Worm (Caenorhabditis elegans) whole organism, L4 larva: ENCODE data around the gene pxl-1.

Experiments
- F10B5.3 ChIP-seq: sonication (generic microtip); optimal IDR thresholded peaks from 2 replicates; lab custom pipeline; 2016; ENCODE audit warnings: mild to moderate bottlenecking, missing genetic modification characterization, missing compliant biosample characterization
- F26F4.8 ChIP-seq: fragments of 200-800 bp; sonication (Bioruptor generic); conservative IDR thresholded peaks from 2 replicates; pipeline ENCODE4 v1.3.6; 2022; ENCODE audit warnings: missing genetic modification characterization, missing compliant biosample characterization
- F44E2.7 ChIP-seq: fragments of 200-800 bp; sonication (Bioruptor generic); IDR thresholded peaks from 2 replicates; pipeline ENCODE4 v2.1.2; 2022; ENCODE audit warnings: missing genetic modification characterization, missing compliant biosample characterization
- F49E8.2 ChIP-seq: sonication (generic microtip); optimal IDR thresholded peaks from 2 replicates; lab custom pipeline; 2016; ENCODE audit warnings: missing compliant biosample characterization, mild to moderate bottlenecking, missing genetic modification characterization, borderline replicate concordance
- T20F7.1 ChIP-seq: fragments of 200-800 bp; sonication (Bioruptor generic); optimal IDR thresholded peaks from 2 replicates; lab custom pipeline; 2018; ENCODE audit warnings: mild to moderate bottlenecking, missing genetic modification characterization, missing compliant biosample characterization
- Y48G9A.11 ChIP-seq: fragments of 200-800 bp; sonication (Bioruptor generic); IDR thresholded peaks from 2 replicates; pipeline ENCODE4 v1.3.6; 2022; ENCODE audit warnings: missing genetic modification reagents, missing genetic modification characterization, missing compliant biosample characterization
- ZK546.5 ChIP-seq, 2 experiments: sonication (generic microtip); optimal IDR thresholded peaks; 2 replicates each; lab custom pipeline; 2017; ENCODE audit warnings: missing biosample characterization in 2 of 2, missing genetic modification characterization in 2 of 2
- ama-1 ChIP-seq: fragments of 150-350 bp; optimal IDR thresholded peaks from 2 replicates; lab custom pipeline; 2014; ENCODE audit warnings: inconsistent platforms, mixed read lengths
- arid-1 ChIP-seq: fragments of 200-800 bp; sonication (Bioruptor generic); conservative IDR thresholded peaks from 2 replicates; pipeline ENCODE4 v1.3.6; 2022; ENCODE audit warnings: missing genetic modification reagents, missing genetic modification characterization, missing compliant biosample characterization
- ceh-28 ChIP-seq: fragments of 150-350 bp; optimal IDR thresholded peaks from 2 replicates; lab custom pipeline; 2014; ENCODE audit warnings: missing biosample characterization, missing genetic modification reagents, missing genetic modification characterization
- ceh-82 ChIP-seq: sonication (generic microtip); optimal IDR thresholded peaks from 2 replicates; lab custom pipeline; 2017; ENCODE audit warnings: missing biosample characterization, missing genetic modification characterization
- daf-12 ChIP-seq: fragments of 150-350 bp; optimal IDR thresholded peaks from 2 replicates; lab custom pipeline; 2014; ENCODE audit warnings: missing biosample characterization, missing genetic modification reagents, missing genetic modification characterization
- dmd-6 ChIP-seq: fragments of 200-800 bp; sonication (Bioruptor generic); IDR thresholded peaks from 2 replicates; pipeline ENCODE4 v1.3.6; 2022; ENCODE audit warnings: missing genetic modification reagents, missing genetic modification characterization, missing compliant biosample characterization
- dpl-1 ChIP-seq: fragments of 150-350 bp; optimal IDR thresholded peaks from 2 replicates; lab custom pipeline; 2014; ENCODE audit warnings: missing biosample characterization, missing genetic modification reagents, missing genetic modification characterization
- fos-1 ChIP-seq: fragments of 150-350 bp; optimal IDR thresholded peaks from 2 replicates; lab custom pipeline; 2014; ENCODE audit warnings: missing biosample characterization, missing genetic modification characterization
- hif-1 ChIP-seq, 2 experiments: sonication (generic microtip); optimal IDR thresholded peaks; 2 replicates each; lab custom pipeline; 2016 to 2017; ENCODE audit warnings: missing compliant biosample characterization in 2 of 2, missing genetic modification characterization in 2 of 2, missing genetic modification reagents in 2 of 2, missing genotype in 2 of 2, mild to moderate bottlenecking in 1 of 2
- hlh-11 ChIP-seq: fragments of 200-800 bp; sonication (Bioruptor generic); optimal IDR thresholded peaks from 2 replicates; lab custom pipeline; 2018; ENCODE audit warnings: mild to moderate bottlenecking, missing genetic modification characterization, missing compliant biosample characterization
- hlh-30 ChIP-seq: sonication (generic microtip); optimal IDR thresholded peaks from 2 replicates; lab custom pipeline; 2017; ENCODE audit warnings: antibody characterized with exemption, mild to moderate bottlenecking, missing genetic modification characterization, missing compliant biosample characterization; ENCODE audit not compliant: insufficient read depth
- hmg-1.1 ChIP-seq: fragments of 200-800 bp; sonication (Bioruptor generic); IDR thresholded peaks from 2 replicates; pipeline ENCODE4 v1.3.6; 2022; ENCODE audit warnings: missing genetic modification reagents, missing genetic modification characterization, missing compliant biosample characterization
- lim-7 ChIP-seq: fragments of 200-800 bp; sonication (Bioruptor generic); IDR thresholded peaks from 2 replicates; pipeline ENCODE4 v1.3.6; 2022; ENCODE audit warnings: missing genetic modification characterization, missing compliant biosample characterization
- lin-29 ChIP-seq: fragments of 200-800 bp; sonication (Bioruptor generic); IDR thresholded peaks from 2 replicates; pipeline ENCODE4 v1.3.6; 2022; ENCODE audit warnings: missing genetic modification reagents, missing genetic modification characterization, missing compliant biosample characterization
- madf-9 ChIP-seq: fragments of 200-800 bp; sonication (Bioruptor generic); conservative IDR thresholded peaks from 2 replicates; pipeline ENCODE4 v1.3.6; 2022; ENCODE audit warnings: missing genetic modification reagents, missing genetic modification characterization, missing compliant biosample characterization
- nhr-102 ChIP-seq: sonication (generic microtip); optimal IDR thresholded peaks from 2 replicates; lab custom pipeline; 2016; ENCODE audit warnings: mild to moderate bottlenecking, missing genetic modification characterization, moderate library complexity, missing compliant biosample characterization
- nhr-25 ChIP-seq: sonication (generic microtip); optimal IDR thresholded peaks from 2 replicates; lab custom pipeline; 2017; ENCODE audit warnings: missing genetic modification characterization, mild to moderate bottlenecking, missing compliant biosample characterization, antibody characterized with exemption, moderate library complexity, borderline replicate concordance; ENCODE audit not compliant: insufficient read depth
- nhr-28 ChIP-seq: fragments of 150-350 bp; optimal IDR thresholded peaks from 2 replicates; lab custom pipeline; 2014; ENCODE audit warnings: missing biosample characterization, missing genetic modification characterization
- nhr-42 ChIP-seq: fragments of 200-800 bp; sonication (Bioruptor generic); IDR thresholded peaks from 2 replicates; pipeline ENCODE4 v1.3.6; 2022; ENCODE audit warnings: missing genetic modification characterization, missing compliant biosample characterization
- nhr-77 ChIP-seq: fragments of 150-350 bp; optimal IDR thresholded peaks from 2 replicates; lab custom pipeline; 2014; ENCODE audit warnings: missing biosample characterization, missing genetic modification characterization
- php-3 ChIP-seq: fragments of 200-800 bp; sonication (Bioruptor generic); IDR thresholded peaks from 2 replicates; pipeline ENCODE4 v1.3.6; 2022; ENCODE audit warnings: missing genetic modification reagents, missing genetic modification characterization, missing compliant biosample characterization
- pqm-1 ChIP-seq: sonication (generic microtip); optimal IDR thresholded peaks from 2 replicates; lab custom pipeline; 2017; ENCODE audit warnings: missing biosample characterization, missing genetic modification characterization
- rbr-2 ChIP-seq: sonication (generic microtip); optimal IDR thresholded peaks from 2 replicates; lab custom pipeline; 2016; ENCODE audit warnings: missing genotype, missing genetic modification characterization, missing compliant biosample characterization
- saeg-2 ChIP-seq: fragments of 200-800 bp; sonication (Bioruptor generic); IDR thresholded peaks from 2 replicates; pipeline ENCODE4 v1.3.6; 2022; ENCODE audit warnings: missing genetic modification reagents, missing genetic modification characterization, missing compliant biosample characterization
- sdz-12 ChIP-seq: fragments of 200-800 bp; sonication (Bioruptor generic); optimal IDR thresholded peaks from 2 replicates; lab custom pipeline; 2018; ENCODE audit warnings: mild to moderate bottlenecking, missing genetic modification characterization, missing compliant biosample characterization
- skn-1 ChIP-seq: fragments of 150-350 bp; optimal IDR thresholded peaks from 2 replicates; lab custom pipeline; 2014; ENCODE audit warnings: missing biosample characterization, missing genetic modification characterization
- snpc-1.2 ChIP-seq: fragments of 200-800 bp; sonication (Bioruptor generic); IDR thresholded peaks from 2 replicates; pipeline ENCODE4 v1.3.6; 2022; ENCODE audit warnings: missing genetic modification reagents, missing genetic modification characterization, missing compliant biosample characterization
- spr-1 ChIP-seq: sonication (generic microtip); optimal IDR thresholded peaks from 2 replicates; lab custom pipeline; 2016; ENCODE audit warnings: mild to moderate bottlenecking, missing genetic modification characterization, missing compliant biosample characterization
- spr-3 ChIP-seq: fragments of 200-800 bp; sonication (Bioruptor generic); optimal IDR thresholded peaks from 2 replicates; lab custom pipeline; 2018; ENCODE audit warnings: mild to moderate bottlenecking, missing genetic modification characterization, missing compliant biosample characterization
- unc-130 ChIP-seq: sonication (generic microtip); optimal IDR thresholded peaks from 2 replicates; lab custom pipeline; 2016; ENCODE audit warnings: missing genetic modification reagents, missing genetic modification characterization, missing compliant biosample characterization
- unc-39 ChIP-seq: sonication (generic microtip); optimal IDR thresholded peaks from 2 replicates; lab custom pipeline; 2017; ENCODE audit warnings: missing biosample characterization, missing genetic modification characterization
- vab-7 ChIP-seq: fragments of 200-800 bp; sonication (Bioruptor generic); IDR thresholded peaks from 2 replicates; pipeline ENCODE4 v1.3.6; 2022; ENCODE audit warnings: missing genetic modification reagents, missing genetic modification characterization, missing compliant biosample characterization
- zfp-3 ChIP-seq: fragments of 200-800 bp; sonication (Bioruptor generic); conservative IDR thresholded peaks from 2 replicates; pipeline ENCODE4 v1.3.6; 2022; ENCODE audit warnings: missing genetic modification reagents, missing genetic modification characterization, missing compliant biosample characterization
- ztf-7 ChIP-seq: fragments of 150-350 bp; optimal IDR thresholded peaks from 2 replicates; lab custom pipeline; 2014; ENCODE audit warnings: missing biosample characterization, missing genetic modification characterization

The pxl-1 gene

ce11 chrIII:5871760-5872159 lies 24.1 kb downstream of the pxl-1 start, which contains the start of the genes F01F1.11 and F01F1.3 (continued):
- TF ChIP-seq ztf-7 (tag; lab: Kevin White, UChicago) = no peak
- no peak for TF ChIP-seq F44E2.7
- no peak for TF ChIP-seq ZK546.5 (tag; optimal IDR thresholded peaks at IDR 0.05; lab: Kevin White, UChicago)
- TF ChIP-seq unc-39 (tag; lab: Kevin White, UChicago) = no peak
- no peak for TF ChIP-seq daf-12 (tag; lab: Kevin White, UChicago)
- no peak for TF ChIP-seq pqm-1 (tag; lab: Kevin White, UChicago)
- no peak for TF ChIP-seq ama-1
- peak in 1 of 2 experiments; percentile 90 for TF ChIP-seq hif-1 (tag; optimal IDR thresholded peaks at IDR 0.05; lab: Kevin White, UChicago)
- TF ChIP-seq vab-7 = no peak
- peak; percentile 39 for TF ChIP-seq nhr-102 (tag; lab: Kevin White, UChicago)
- peak; percentile 41 for TF ChIP-seq nhr-28 (tag; lab: Kevin White, UChicago)
- TF ChIP-seq F10B5.3 (tag; lab: Kevin White, UChicago) = no peak
- TF ChIP-seq lim-7 (GFP tag; lab: Robert Waterston, UW) = no peak
- TF ChIP-seq T20F7.1 (GFP tag; lab: Kevin White, UChicago) = peak; percentile 61
- TF ChIP-seq madf-9 = peak; percentile 76
- peak; percentile 14 for TF ChIP-seq F49E8.2 (tag; lab: Kevin White, UChicago)
- TF ChIP-seq saeg-2 (GFP tag; lab: Robert Waterston, UW) = no peak
- TF ChIP-seq hlh-30 (tag; lab: Kevin White, UChicago) = peak; percentile 53
- no peak for TF ChIP-seq nhr-42 (GFP tag; lab: Robert Waterston, UW)
- no peak for TF ChIP-seq skn-1 (tag; lab: Kevin White, UChicago)
- TF ChIP-seq F26F4.8 (GFP tag; lab: Robert Waterston, UW) = no peak
- no peak for TF ChIP-seq arid-1 (GFP tag; lab: Robert Waterston, UW)
- no peak for TF ChIP-seq snpc-1.2 (GFP tag; lab: Robert Waterston, UW)
- peak; percentile 44 for TF ChIP-seq rbr-2
- no peak for TF ChIP-seq fos-1 (tag; lab: Kevin White, UChicago)
- peak; percentile 58 for TF ChIP-seq hmg-1.1 (GFP tag; lab: Robert Waterston, UW)
- TF ChIP-seq Y48G9A.11 (GFP tag; lab: Robert Waterston, UW) = peak; percentile 72
- TF ChIP-seq spr-3 (GFP tag; lab: Kevin White, UChicago) = no peak
- TF ChIP-seq dpl-1 (GFP tag; lab: Kevin White, UChicago) = peak; percentile 98
- no peak for TF ChIP-seq ceh-28
- no peak for TF ChIP-seq lin-29 (GFP tag; lab: Robert Waterston, UW)
- no peak for TF ChIP-seq spr-1 (tag; lab: Kevin White, UChicago)
- TF ChIP-seq nhr-77 (tag; lab: Kevin White, UChicago) = no peak
- peak; percentile 71 for TF ChIP-seq dmd-6 (GFP tag; lab: Robert Waterston, UW)
- no peak for TF ChIP-seq php-3 (GFP tag; lab: Robert Waterston, UW)
- no peak for TF ChIP-seq nhr-25 (tag; lab: Kevin White, UChicago)

- TF ChIP-seq unc-130 (GFP tag; lab: Kevin White, UChicago) = no peak
- TF ChIP-seq sdz-12 (GFP tag; lab: Kevin White, UChicago) = no peak
- no peak for TF ChIP-seq snpc-1.2 (GFP tag; lab: Robert Waterston, UW)
- no peak for TF ChIP-seq hlh-11 (tag; lab: Kevin White, UChicago)
- no peak for TF ChIP-seq zfp-3
- TF ChIP-seq vab-7 = no peak
- no peak for TF ChIP-seq ceh-82 (tag; lab: Kevin White, UChicago)
These were observed 26.4 kb downstream of the pxl-1 start, which contains the start of gene F01F1.15 for ce11 chrIII:5869429-5869828. TSS of gene F01F1.15 (minus strand) at chrIII:5869529.
